Worm (Caenorhabditis elegans): ENCODE measurements around the gene ugt-38.

The ugt-38 gene

DNA sequence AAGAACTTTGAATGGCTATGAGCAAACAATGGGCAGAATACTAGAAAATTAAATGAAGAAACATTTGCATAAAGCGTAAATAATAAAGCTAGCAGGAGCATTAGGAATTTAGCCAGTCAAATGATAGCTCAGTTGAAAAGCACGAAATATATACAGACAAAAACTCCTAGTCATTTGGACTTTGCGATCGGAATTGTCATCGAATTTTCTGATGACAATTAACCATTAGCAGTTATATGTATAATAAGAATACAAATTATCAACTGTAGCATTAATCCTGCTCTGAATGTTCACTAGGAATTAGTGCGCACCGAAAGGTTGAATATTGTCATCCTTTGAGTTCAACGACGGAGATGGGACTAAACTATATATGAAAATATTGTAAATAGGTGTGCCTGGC, at the start of gene ugt-38:
Gene ugt-38 (minus strand): TSS at position 101 of the 400 bp plus-strand sequence.
- TF ChIP-seq sptf-1 (tag; optimal IDR thresholded peaks at IDR 0.05), result no peak
- TF ChIP-seq bed-3 (GFP tag; optimal IDR thresholded peaks at IDR 0.05), result no peak
- TF ChIP-seq cnd-1 (tag; optimal IDR thresholded peaks at IDR 0.05), result no peak
- no peak for TF ChIP-seq ceh-43 (GFP tag; optimal IDR thresholded peaks at IDR 0.05)
- TF ChIP-seq pha-4 (tag; optimal IDR thresholded peaks at IDR 0.05), result no peak
- TF ChIP-seq nhr-76 (tag; optimal IDR thresholded peaks at IDR 0.05), result no peak
- TF ChIP-seq lin-32 (GFP tag; optimal IDR thresholded peaks at IDR 0.05), result no peak
- TF ChIP-seq nhr-2 (tag; optimal IDR thresholded peaks at IDR 0.05), result no peak

- no peak for TF ChIP-seq lin-13 (tag; optimal IDR thresholded peaks at IDR 0.05)
- no peak for TF ChIP-seq ceh-43 (GFP tag; optimal IDR thresholded peaks at IDR 0.05)
- no peak for TF ChIP-seq nhr-76 (tag; optimal IDR thresholded peaks at IDR 0.05)
- no peak for TF ChIP-seq M03D4.4 (tag; optimal IDR thresholded peaks at IDR 0.05)
- no peak for TF ChIP-seq snpc-4 (tag; optimal IDR thresholded peaks at IDR 0.05)
- no peak for TF ChIP-seq mab-5 (tag; optimal IDR thresholded peaks at IDR 0.05)
- TF ChIP-seq drap-1 (GFP tag; optimal IDR thresholded peaks at IDR 0.05), result no peak
- no peak for TF ChIP-seq sem-2 (GFP tag; optimal IDR thresholded peaks at IDR 0.05)
These were observed 49.8 kb upstream of the ugt-38 start for ce11 chrV:7197036-7197435.

DNA sequence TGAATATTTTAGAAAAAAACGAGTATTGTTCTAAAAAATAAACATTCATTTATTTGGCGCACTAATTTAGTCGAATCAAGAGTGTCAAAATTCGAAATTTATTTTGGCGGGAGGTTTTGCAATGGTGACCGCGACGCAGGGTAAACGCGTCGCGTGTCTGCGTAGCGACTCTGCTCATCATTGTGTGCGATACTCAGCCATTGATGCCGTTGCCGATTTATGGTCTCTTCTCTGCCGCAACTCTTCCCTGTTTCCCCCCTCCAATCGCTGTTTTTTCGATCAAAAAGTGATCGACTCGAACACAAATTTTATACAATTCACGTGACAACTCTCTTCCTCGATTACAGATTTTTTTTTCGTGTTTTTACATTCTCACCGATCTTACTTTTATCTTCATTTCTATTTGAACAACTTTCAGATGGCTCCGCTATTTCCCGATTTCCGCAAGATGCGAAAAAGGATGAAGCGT, 49.3 kb upstream of the ugt-38 start, which contains the start of gene F09G2.2:
Gene F09G2.2 (plus strand): TSS at position 419 of the 469 bp plus-strand sequence.
- TF ChIP-seq ceh-43 (GFP tag; optimal IDR thresholded peaks at IDR 0.05) (no peak), elt-3 (tag; optimal IDR thresholded peaks at IDR 0.05) (no peak), ham-2 (GFP tag; optimal IDR thresholded peaks at IDR 0.05) (no peak), bed-3 (GFP tag; optimal IDR thresholded peaks at IDR 0.05) (no peak), tbx-8 (GFP tag; optimal IDR thresholded peaks at IDR 0.05) (no peak), nhr-76 (tag; optimal IDR thresholded peaks at IDR 0.05) (no peak), lin-13 (tag; optimal IDR thresholded peaks at IDR 0.05) (peak; percentile 97), ces-1 (GFP tag; optimal IDR thresholded peaks at IDR 0.05) (peak; percentile 76), cnd-1 (tag; optimal IDR thresholded peaks at IDR 0.05) (peak; percentile 28), unc-62 (GFP tag; optimal IDR thresholded peaks at IDR 0.05) (no peak), unc-120 (tag; optimal IDR thresholded peaks at IDR 0.05; ENCODE audit: poor library complexity, severe bottlenecking) (peak; percentile 79), M03D4.4 (tag; optimal IDR thresholded peaks at IDR 0.05) (peak; percentile 20), sem-2 (GFP tag; optimal IDR thresholded peaks at IDR 0.05) (no peak), blmp-1 (tag; optimal IDR thresholded peaks at IDR 0.05) (no peak), mab-5 (tag; optimal IDR thresholded peaks at IDR 0.05) (no peak), snpc-4 (tag; optimal IDR thresholded peaks at IDR 0.05) (no peak), nhr-28 (tag; optimal IDR thresholded peaks at IDR 0.05) (no peak), pha-4 (tag; optimal IDR thresholded peaks at IDR 0.05) (peak; percentile 96), drap-1 (GFP tag; optimal IDR thresholded peaks at IDR 0.05) (peak; percentile 24), hlh-1 (tag; optimal IDR thresholded peaks at IDR 0.05) (no peak), zip-8 (tag; optimal IDR thresholded peaks at IDR 0.05) (no peak), elt-1 (tag; optimal IDR thresholded peaks at IDR 0.05; ENCODE audit: borderline replicate concordance, insufficient read depth) (peak; percentile 38), ceh-83 (GFP tag; optimal IDR thresholded peaks at IDR 0.05) (peak; percentile 46), lsy-2 (tag; optimal IDR thresholded peaks at IDR 0.05) (peak; percentile 73), nhr-12 (tag; optimal IDR thresholded peaks at IDR 0.05) (no peak), mls-2 (tag; optimal IDR thresholded peaks at IDR 0.05) (peak; percentile 21), nhr-2 (tag; optimal IDR thresholded peaks at IDR 0.05) (peak; percentile 30), mep-1 (tag; optimal IDR thresholded peaks at IDR 0.05) (peak; percentile 95), lin-32 (GFP tag; optimal IDR thresholded peaks at IDR 0.05) (no peak), unc-39 (tag; optimal IDR thresholded peaks at IDR 0.05) (peak; percentile 29), sptf-1 (tag; optimal IDR thresholded peaks at IDR 0.05) (no peak), ztf-11 (tag; optimal IDR thresholded peaks at IDR 0.05) (peak; percentile 63), nhr-237 (tag; optimal IDR thresholded peaks at IDR 0.05) (peak; percentile 87), flh-1 (GFP tag; optimal IDR thresholded peaks at IDR 0.05) (no peak), ceh-39 (tag; optimal IDR thresholded peaks at IDR 0.05) (peak; percentile 93)

DNA sequence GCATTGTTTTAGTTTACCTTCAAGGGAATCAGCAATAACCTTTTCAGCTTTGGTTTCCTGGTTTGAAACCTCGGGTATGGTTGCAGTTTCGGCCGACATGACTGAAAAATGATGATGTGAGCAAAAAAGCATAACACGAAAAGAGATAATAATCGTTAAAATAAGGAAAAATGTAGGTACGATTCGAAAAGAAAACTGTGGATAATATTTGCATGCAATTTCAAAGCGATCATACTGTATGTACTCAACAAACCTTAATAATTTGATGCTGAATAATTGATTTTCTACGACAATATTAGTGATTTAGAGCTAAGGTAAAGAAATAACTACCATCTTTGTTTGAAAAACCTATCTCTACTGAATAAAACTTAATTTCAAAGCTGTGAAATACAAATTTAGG, 48.8 kb upstream of the ugt-38 start, which contains the start of gene attf-2:
Gene attf-2 (minus strand): TSS at position 101 of the 400 bp plus-strand sequence.
- TF ChIP-seq nhr-237 (tag; optimal IDR thresholded peaks at IDR 0.05) (no peak), ceh-43 (GFP tag; optimal IDR thresholded peaks at IDR 0.05) (no peak), bed-3 (GFP tag; optimal IDR thresholded peaks at IDR 0.05) (no peak), lin-13 (tag; optimal IDR thresholded peaks at IDR 0.05) (no peak), ztf-11 (tag; optimal IDR thresholded peaks at IDR 0.05) (no peak), nhr-76 (tag; optimal IDR thresholded peaks at IDR 0.05) (no peak), nhr-12 (tag; optimal IDR thresholded peaks at IDR 0.05) (no peak), nhr-2 (tag; optimal IDR thresholded peaks at IDR 0.05) (no peak), blmp-1 (tag; optimal IDR thresholded peaks at IDR 0.05) (no peak), ceh-83 (GFP tag; optimal IDR thresholded peaks at IDR 0.05) (no peak), M03D4.4 (tag; optimal IDR thresholded peaks at IDR 0.05) (no peak), mls-2 (tag; optimal IDR thresholded peaks at IDR 0.05) (no peak), elt-3 (tag; optimal IDR thresholded peaks at IDR 0.05) (no peak), lsy-2 (tag; optimal IDR thresholded peaks at IDR 0.05) (no peak), zip-8 (tag; optimal IDR thresholded peaks at IDR 0.05) (no peak), snpc-4 (tag; optimal IDR thresholded peaks at IDR 0.05) (no peak)

Data from whole organism, mixed stage, embryonic.